Worm (Caenorhabditis elegans) whole organism, L3 larva: ENCODE results near the gene F34H10.3.

Experiments
- nhr-11 ChIP-seq: fragments of 150-350 bp; optimal IDR thresholded peaks from 2 replicates; lab custom pipeline; 2014; ENCODE audit warnings: missing biosample characterization, missing genetic modification characterization
- pha-4 ChIP-seq: fragments of 150-350 bp; optimal IDR thresholded peaks from 2 replicates; lab custom pipeline; 2014; ENCODE audit warnings: missing biosample characterization, missing genetic modification reagents, missing genetic modification characterization

- TF ChIP-seq pha-4 (no peak), nhr-11 (tag; lab: Kevin White, UChicago) (no peak)
These were observed 21.9 kb upstream of the F34H10.3 start for ce11 chrX:9656772-9657171.
